Worm (Caenorhabditis elegans) whole organism, midembryonic: ENCODE data around the gene F45E4.5.

Experiments
- tab-1 ChIP-seq: fragments of 200-800 bp; sonication (Bioruptor generic); IDR thresholded peaks from 2 replicates; pipeline ENCODE4 v1.3.6; 2022; ENCODE audit warnings: missing genetic modification characterization, missing compliant biosample characterization
- ztf-23 ChIP-seq: fragments of 200-800 bp; sonication (Bioruptor generic); IDR thresholded peaks from 2 replicates; pipeline ENCODE4 v1.3.6; 2022; ENCODE audit warnings: missing genetic modification reagents, missing genetic modification characterization, missing compliant biosample characterization

- TF ChIP-seq tab-1 (GFP tag; lab: Robert Waterston, UW) (no peak), ztf-23 (GFP tag; lab: Robert Waterston, UW) (no peak)
Measured at ce11 chrIV:7663006-7663405, 34.2 kb upstream of the F45E4.5 start.
